Worm (Caenorhabditis elegans) whole organism, young adult: Measurements from ENCODE around the gene ZC412.5.

ENCODE experiments used
- B0019.2 ChIP-seq: fragments of 200-800 bp; sonication (Bioruptor generic); conservative IDR thresholded peaks from 2 replicates; pipeline ENCODE4 v1.3.6; 2022; ENCODE audit warnings: missing genetic modification reagents, missing genetic modification characterization, missing compliant biosample characterization
- F10E7.11 ChIP-seq: sonication (generic microtip); optimal IDR thresholded peaks from 2 replicates; lab custom pipeline; 2017; ENCODE audit warnings: mild to moderate bottlenecking, missing genetic modification characterization, moderate library complexity, missing compliant biosample characterization
- F37B4.10 ChIP-seq: fragments of 200-800 bp; sonication (Bioruptor generic); IDR thresholded peaks from 2 replicates; pipeline ENCODE4 v1.3.6; 2022; ENCODE audit warnings: missing genetic modification characterization, missing compliant biosample characterization
- Y56A3A.18 ChIP-seq: fragments of 200-800 bp; sonication (Bioruptor generic); IDR thresholded peaks from 2 replicates; pipeline ENCODE4 v1.3.6; 2022; ENCODE audit warnings: missing genetic modification reagents, missing genetic modification characterization, missing compliant biosample characterization
- ZK185.1 ChIP-seq: sonication (generic microtip); optimal IDR thresholded peaks from 2 replicates; lab custom pipeline; 2016; ENCODE audit warnings: mild to moderate bottlenecking, missing genetic modification characterization, missing compliant biosample characterization; ENCODE audit not compliant: poor library complexity, severe bottlenecking
- atf-7 ChIP-seq: sonication (generic microtip); optimal IDR thresholded peaks from 2 replicates; lab custom pipeline; 2017; ENCODE audit warnings: mild to moderate bottlenecking, missing genetic modification characterization, missing compliant biosample characterization
- athp-1 ChIP-seq: sonication (generic microtip); optimal IDR thresholded peaks from 2 replicates; lab custom pipeline; 2017; ENCODE audit warnings: mild to moderate bottlenecking, missing genetic modification characterization, missing compliant biosample characterization
- attf-3 ChIP-seq: fragments of 200-800 bp; sonication (Bioruptor generic); conservative IDR thresholded peaks from 2 replicates; pipeline ENCODE4 v1.3.6; 2022; ENCODE audit warnings: missing genetic modification reagents, missing genetic modification characterization, missing compliant biosample characterization
- attf-5 ChIP-seq: fragments of 200-800 bp; sonication (Bioruptor generic); optimal IDR thresholded peaks from 2 replicates; lab custom pipeline; 2018; ENCODE audit warnings: mild to moderate bottlenecking, missing genetic modification characterization, missing compliant biosample characterization
- cebp-2 ChIP-seq: fragments of 200-800 bp; sonication (Bioruptor generic); IDR thresholded peaks from 2 replicates; pipeline ENCODE4 v1.3.6; 2022; ENCODE audit warnings: missing genetic modification characterization, missing compliant biosample characterization
- ceh-100 ChIP-seq: fragments of 200-800 bp; sonication (Bioruptor generic); IDR thresholded peaks from 2 replicates; pipeline ENCODE4 v1.3.6; 2022; ENCODE audit warnings: missing genetic modification reagents, missing genetic modification characterization, missing compliant biosample characterization
- ceh-58 ChIP-seq: fragments of 200-800 bp; sonication (Bioruptor generic); IDR thresholded peaks from 2 replicates; pipeline ENCODE4 v1.3.6; 2022; ENCODE audit warnings: missing genetic modification characterization, missing compliant biosample characterization
- ceh-91 ChIP-seq: fragments of 200-800 bp; sonication (Bioruptor generic); IDR thresholded peaks from 2 replicates; pipeline ENCODE4 v1.3.6; 2022; ENCODE audit warnings: missing genetic modification reagents, missing genetic modification characterization, missing compliant biosample characterization
- egl-18 ChIP-seq: fragments of 200-800 bp; sonication (Bioruptor generic); IDR thresholded peaks from 2 replicates; pipeline ENCODE4 v1.3.6; 2022; ENCODE audit warnings: missing genetic modification reagents, missing genetic modification characterization, missing compliant biosample characterization
- him-1 ChIP-seq: sonication (generic microtip); optimal IDR thresholded peaks from 2 replicates; lab custom pipeline; 2016; ENCODE audit warnings: missing genotype, missing genetic modification reagents, missing genetic modification characterization, missing compliant biosample characterization
- hlh-12 ChIP-seq: sonication (generic microtip); optimal IDR thresholded peaks from 2 replicates; lab custom pipeline; 2016; ENCODE audit warnings: missing genetic modification characterization, missing compliant biosample characterization
- hmg-1.2 ChIP-seq: fragments of 200-800 bp; sonication (Bioruptor generic); IDR thresholded peaks from 2 replicates; pipeline ENCODE4 v1.3.6; 2022; ENCODE audit warnings: missing genetic modification reagents, missing genetic modification characterization, missing compliant biosample characterization
- hmg-20 ChIP-seq: fragments of 200-800 bp; sonication (Bioruptor generic); IDR thresholded peaks from 2 replicates; pipeline ENCODE4 v1.3.6; 2022; ENCODE audit warnings: missing genetic modification reagents, missing genetic modification characterization, missing compliant biosample characterization
- hrde-1 ChIP-seq: sonication (generic microtip); optimal IDR thresholded peaks from 2 replicates; lab custom pipeline; 2016; ENCODE audit warnings: missing genetic modification characterization, mild to moderate bottlenecking, missing compliant biosample characterization, moderate library complexity, missing genotype, missing genetic modification reagents, borderline replicate concordance
- lag-1 ChIP-seq: fragments of 200-800 bp; sonication (Bioruptor generic); IDR thresholded peaks from 2 replicates; pipeline ENCODE4 v1.3.6; 2022; ENCODE audit warnings: missing genetic modification reagents, missing genetic modification characterization, missing compliant biosample characterization
- let-607 ChIP-seq, 2 experiments: fragments of 200-800 bp in 1 of 2; sonication (Bioruptor generic) in 1 of 2; sonication (generic microtip) in 1 of 2; optimal IDR thresholded peaks; 2 replicates each; lab custom pipeline; 2016 to 2018; ENCODE audit warnings: mild to moderate bottlenecking in 2 of 2, missing compliant biosample characterization in 2 of 2, missing genetic modification characterization in 2 of 2, moderate library complexity in 2 of 2, missing genotype in 1 of 2
- lin-40 ChIP-seq: sonication (generic microtip); optimal IDR thresholded peaks from 2 replicates; lab custom pipeline; 2016; ENCODE audit warnings: missing genetic modification characterization, mild to moderate bottlenecking, missing compliant biosample characterization, missing genotype, missing genetic modification reagents
- lir-1 ChIP-seq: fragments of 200-800 bp; sonication (Bioruptor generic); conservative IDR thresholded peaks from 2 replicates; pipeline ENCODE4 v1.3.6; 2022; ENCODE audit warnings: missing genetic modification reagents, missing genetic modification characterization, missing compliant biosample characterization
- lsl-1 ChIP-seq: fragments of 200-800 bp; sonication (Bioruptor generic); optimal IDR thresholded peaks from 2 replicates; lab custom pipeline; 2018; ENCODE audit warnings: mild to moderate bottlenecking, missing genetic modification characterization, moderate library complexity, missing compliant biosample characterization
- madf-10 ChIP-seq: sonication (generic microtip); optimal IDR thresholded peaks from 2 replicates; lab custom pipeline; 2016; ENCODE audit warnings: mild to moderate bottlenecking, missing genetic modification characterization, missing compliant biosample characterization
- madf-3 ChIP-seq: fragments of 200-800 bp; sonication (Bioruptor generic); IDR thresholded peaks from 2 replicates; pipeline ENCODE4 v1.3.6; 2022; ENCODE audit warnings: missing genetic modification reagents, missing genetic modification characterization, missing compliant biosample characterization
- madf-8 ChIP-seq: fragments of 200-800 bp; sonication (Bioruptor generic); conservative IDR thresholded peaks from 2 replicates; pipeline ENCODE4 v1.3.6; 2022; ENCODE audit warnings: missing genetic modification reagents, missing genetic modification characterization, missing compliant biosample characterization
- mel-28 ChIP-seq: sonication (generic microtip); optimal IDR thresholded peaks from 2 replicates; lab custom pipeline; 2016; ENCODE audit warnings: borderline replicate concordance, mild to moderate bottlenecking, missing genetic modification characterization, missing compliant biosample characterization
- mxl-1 ChIP-seq: sonication (generic microtip); optimal IDR thresholded peaks from 2 replicates; lab custom pipeline; 2016; ENCODE audit warnings: missing genetic modification characterization, missing compliant biosample characterization
- nfya-1 ChIP-seq: sonication (generic microtip); optimal IDR thresholded peaks from 2 replicates; lab custom pipeline; 2017; ENCODE audit warnings: antibody characterized with exemption, missing compliant biosample characterization, missing genetic modification characterization, borderline replicate concordance; ENCODE audit not compliant: insufficient read depth
- nhr-179 ChIP-seq: sonication (generic microtip); optimal IDR thresholded peaks from 2 replicates; lab custom pipeline; 2016; ENCODE audit warnings: mild to moderate bottlenecking, missing genetic modification characterization, missing compliant biosample characterization
- nhr-27 ChIP-seq: fragments of 200-800 bp; sonication (Bioruptor generic); optimal IDR thresholded peaks from 2 replicates; lab custom pipeline; 2018; ENCODE audit warnings: mild to moderate bottlenecking, missing genetic modification characterization, moderate library complexity, missing compliant biosample characterization
- nhr-80 ChIP-seq: sonication (generic microtip); optimal IDR thresholded peaks from 2 replicates; lab custom pipeline; 2016; ENCODE audit warnings: missing genetic modification characterization, missing compliant biosample characterization
- rec-8 ChIP-seq, 2 experiments: sonication (generic microtip); optimal IDR thresholded peaks; 2 replicates each; lab custom pipeline; 2016; ENCODE audit warnings: mild to moderate bottlenecking in 2 of 2, missing genetic modification characterization in 2 of 2, missing genetic modification reagents in 2 of 2, missing genotype in 2 of 2, missing biosample characterization in 1 of 2, missing compliant biosample characterization in 1 of 2, moderate library complexity in 1 of 2
- repo-1 ChIP-seq: sonication (generic microtip); optimal IDR thresholded peaks from 2 replicates; lab custom pipeline; 2017; ENCODE audit warnings: mild to moderate bottlenecking, missing genetic modification characterization, missing compliant biosample characterization
- tbx-9 ChIP-seq: sonication (generic microtip); optimal IDR thresholded peaks from 2 replicates; lab custom pipeline; 2016; ENCODE audit warnings: borderline replicate concordance, missing genetic modification characterization, inconsistent platforms, missing compliant biosample characterization
- unc-62 ChIP-seq: fragments of 150-350 bp; optimal IDR thresholded peaks from 2 replicates; lab custom pipeline; 2014; ENCODE audit warnings: missing biosample characterization, missing genetic modification reagents, missing genetic modification characterization
- zim-3 ChIP-seq: sonication (generic microtip); optimal IDR thresholded peaks from 2 replicates; lab custom pipeline; 2017; ENCODE audit warnings: mild to moderate bottlenecking, missing genetic modification characterization, moderate library complexity, missing compliant biosample characterization
- ztf-18 ChIP-seq: sonication (generic microtip); optimal IDR thresholded peaks from 2 replicates; lab custom pipeline; 2016; ENCODE audit warnings: missing genotype, mild to moderate bottlenecking, missing genetic modification characterization, missing compliant biosample characterization
- ztf-26 ChIP-seq: sonication (generic microtip); optimal IDR thresholded peaks from 2 replicates; lab custom pipeline; 2017; ENCODE audit warnings: missing genetic modification characterization, missing compliant biosample characterization
- ztf-3 ChIP-seq: fragments of 200-800 bp; sonication (Bioruptor generic); optimal IDR thresholded peaks from 2 replicates; lab custom pipeline; 2018; ENCODE audit warnings: mild to moderate bottlenecking, missing genetic modification characterization, missing compliant biosample characterization

Gene ZC412.5

ce11 chrV:14855626-14856025 is 19.6 kb downstream of the ZC412.5 start (continued):
- TF ChIP-seq lag-1 (GFP tag; lab: Robert Waterston, UW): no peak
- TF ChIP-seq tbx-9 (tag; lab: Kevin White, UChicago): no peak
- TF ChIP-seq lsl-1 (GFP tag; lab: Kevin White, UChicago): no peak
- TF ChIP-seq lir-1: no peak
- no peak for TF ChIP-seq egl-18 (GFP tag; lab: Robert Waterston, UW)
- TF ChIP-seq F10E7.11 (tag; lab: Kevin White, UChicago): no peak
- no peak for TF ChIP-seq ztf-26 (tag; lab: Kevin White, UChicago)
- no peak for TF ChIP-seq cebp-2 (GFP tag; lab: Robert Waterston, UW)
- peak; percentile 69 for TF ChIP-seq him-1 (tag; lab: Kevin White, UChicago)
- peak; percentile 9 for TF ChIP-seq athp-1 (tag; lab: Kevin White, UChicago)
- TF ChIP-seq B0019.2 (GFP tag; lab: Robert Waterston, UW): no peak
- TF ChIP-seq ztf-18 (tag; lab: Kevin White, UChicago): peak; percentile 3

- TF ChIP-seq mel-28 (no peak), Y56A3A.18 (GFP tag; lab: Robert Waterston, UW) (no peak), madf-10 (no peak), unc-62 (GFP tag; lab: Kevin White, UChicago) (no peak), mxl-1 (tag; lab: Kevin White, UChicago) (no peak), hlh-12 (no peak), repo-1 (tag; lab: Kevin White, UChicago) (no peak), lin-40 (no peak), ztf-3 (no peak), ztf-18 (tag; lab: Kevin White, UChicago) (no peak), madf-3 (GFP tag; lab: Robert Waterston, UW) (no peak), cebp-2 (GFP tag; lab: Robert Waterston, UW) (no peak)
Observed at ce11 chrV:14854261-14854660, 21.0 kb downstream of the ZC412.5 start.

ce11 chrV:14853739-14854138 is 21.5 kb downstream of the ZC412.5 start:
- TF ChIP-seq nhr-80 (tag; lab: Kevin White, UChicago) (peak; percentile 24), ZK185.1 (tag; lab: Kevin White, UChicago) (no peak), let-607 (tag; optimal IDR thresholded peaks at IDR 0.05; lab: Kevin White, UChicago) (peak in 1 of 2 experiments; percentile 74)

- TF ChIP-seq ZK185.1 (tag; lab: Kevin White, UChicago) (no peak), F37B4.10 (GFP tag; lab: Robert Waterston, UW) (no peak), hlh-12 (no peak), hrde-1 (tag; lab: Kevin White, UChicago) (no peak), nfya-1 (no peak), nhr-27 (tag; lab: Kevin White, UChicago) (no peak), F10E7.11 (tag; lab: Kevin White, UChicago) (no peak), cebp-2 (GFP tag; lab: Robert Waterston, UW) (no peak)
Observed at ce11 chrV:14852620-14853019, 22.7 kb downstream of the ZC412.5 start.

- no peak for TF ChIP-seq zim-3
- no peak for TF ChIP-seq athp-1 (tag; lab: Kevin White, UChicago)
- TF ChIP-seq ceh-100: no peak
- no peak for TF ChIP-seq atf-7 (tag; lab: Kevin White, UChicago)
- no peak for TF ChIP-seq ceh-91 (GFP tag; lab: Robert Waterston, UW)
- no peak for TF ChIP-seq F37B4.10 (GFP tag; lab: Robert Waterston, UW)
- no peak for TF ChIP-seq attf-5
- TF ChIP-seq madf-8: no peak
- no peak for TF ChIP-seq nhr-80 (tag; lab: Kevin White, UChicago)
- TF ChIP-seq rec-8 (tag; optimal IDR thresholded peaks at IDR 0.05; lab: Kevin White, UChicago): no peak
- no peak for TF ChIP-seq hmg-1.2 (GFP tag; lab: Robert Waterston, UW)
- no peak for TF ChIP-seq attf-3 (GFP tag; lab: Robert Waterston, UW)
- TF ChIP-seq hmg-20 (GFP tag; lab: Robert Waterston, UW): no peak
- no peak for TF ChIP-seq ceh-58 (GFP tag; lab: Robert Waterston, UW)
- no peak for TF ChIP-seq nhr-179 (tag; lab: Kevin White, UChicago)
- no peak for TF ChIP-seq B0019.2 (GFP tag; lab: Robert Waterston, UW)
- TF ChIP-seq let-607 (tag; optimal IDR thresholded peaks at IDR 0.05; lab: Kevin White, UChicago): no peak
Observed at ce11 chrV:14851972-14852371, 23.3 kb downstream of the ZC412.5 start.
